Worm (Caenorhabditis elegans): ENCODE measurements around the gene srbc-42.

- TF ChIP-seq him-1 (tag; optimal IDR thresholded peaks at IDR 0.05) (no peak), dao-5 (tag; optimal IDR thresholded peaks at IDR 0.05) (no peak)
These were observed 31.7 kb downstream of the srbc-42 start, which contains the start of gene C45H4.14 for ce11 chrV:2159331-2159730.
